Worm (Caenorhabditis elegans) whole organism, L2 larva: ENCODE data around the gene bath-36.
"Not testable (repeated sequence)": the region's sequence is repeated elsewhere in the genome, so short reads cannot be mapped to it uniquely, and the experiment has no call there.

ENCODE experiments used
- R02D3.7 ChIP-seq: fragments of 150-350 bp; optimal IDR thresholded peaks from 2 replicates; lab custom pipeline; 2014; ENCODE audit warnings: missing biosample characterization, missing genetic modification characterization
- blmp-1 ChIP-seq: sonication (generic microtip); optimal IDR thresholded peaks from 2 replicates; lab custom pipeline; 2017; ENCODE audit warnings: missing genetic modification characterization, mild to moderate bottlenecking, missing compliant biosample characterization, antibody characterized with exemption, moderate library complexity; ENCODE audit not compliant: insufficient read depth
- dmd-4 ChIP-seq: sonication (generic microtip); optimal IDR thresholded peaks from 2 replicates; lab custom pipeline; 2017; ENCODE audit warnings: missing biosample characterization, missing genetic modification characterization
- elt-3 ChIP-seq: sonication (generic microtip); optimal IDR thresholded peaks from 2 replicates; lab custom pipeline; 2017; ENCODE audit warnings: missing biosample characterization, missing genetic modification characterization
- fos-1 ChIP-seq: fragments of 150-350 bp; optimal IDR thresholded peaks from 2 replicates; lab custom pipeline; 2014; ENCODE audit warnings: missing biosample characterization, missing genetic modification characterization
- lin-13 ChIP-seq: fragments of 150-350 bp; optimal IDR thresholded peaks from 2 replicates; lab custom pipeline; 2014; ENCODE audit warnings: missing biosample characterization, missing genetic modification reagents, missing genetic modification characterization
- lsy-2 ChIP-seq, 2 experiments: fragments of 150-350 bp in 1 of 2; sonication (generic microtip) in 1 of 2; optimal IDR thresholded peaks; 2 replicates each; lab custom pipeline; 2014 to 2017; ENCODE audit warnings: missing biosample characterization in 2 of 2, missing genetic modification characterization in 2 of 2
- mbf-1 ChIP-seq: sonication (generic microtip); optimal IDR thresholded peaks from 2 replicates; lab custom pipeline; 2017; ENCODE audit warnings: missing biosample characterization, missing genetic modification characterization
- mdl-1 ChIP-seq, 2 experiments: fragments of 150-350 bp in 1 of 2; sonication (generic microtip) in 1 of 2; optimal IDR thresholded peaks; 2 replicates each; lab custom pipeline; 2017; ENCODE audit warnings: missing biosample characterization in 2 of 2, missing genetic modification characterization in 2 of 2
- nhr-11 ChIP-seq: fragments of 150-350 bp; optimal IDR thresholded peaks from 2 replicates; lab custom pipeline; 2014; ENCODE audit warnings: missing biosample characterization, missing genetic modification characterization
- nhr-12 ChIP-seq: fragments of 150-350 bp; optimal IDR thresholded peaks from 2 replicates; lab custom pipeline; 2014; ENCODE audit warnings: missing biosample characterization, missing genetic modification characterization
- nhr-237 ChIP-seq: fragments of 150-350 bp; optimal IDR thresholded peaks from 2 replicates; lab custom pipeline; 2014; ENCODE audit warnings: missing biosample characterization, missing genetic modification characterization
- nhr-6 ChIP-seq: fragments of 150-350 bp; optimal IDR thresholded peaks from 2 replicates; lab custom pipeline; 2014; ENCODE audit warnings: missing biosample characterization, missing genetic modification characterization
- unc-62 ChIP-seq: fragments of 150-350 bp; optimal IDR thresholded peaks from 2 replicates; lab custom pipeline; 2014; ENCODE audit warnings: missing biosample characterization, missing genetic modification reagents, missing genetic modification characterization

ce11 chrV:15215175-15215574 lies 27.5 kb downstream of the bath-36 start, which contains the start of gene sri-26:
- TF ChIP-seq nhr-12 (tag; lab: Kevin White, UChicago); nhr-237 (tag; lab: Kevin White, UChicago); R02D3.7 (tag; lab: Kevin White, UChicago); elt-3; nhr-11 (tag; lab: Kevin White, UChicago); fos-1 (tag; lab: Kevin White, UChicago); lin-13; blmp-1; unc-62; mdl-1 (tag; optimal IDR thresholded peaks at IDR 0.05; lab: Kevin White, UChicago); lsy-2 (tag; optimal IDR thresholded peaks at IDR 0.05; lab: Kevin White, UChicago); mbf-1 (tag; lab: Kevin White, UChicago); dmd-4 (tag; lab: Kevin White, UChicago); nhr-6 (tag; lab: Kevin White, UChicago): not testable (repeated sequence)
